Worm (Caenorhabditis elegans): ENCODE measurements around the gene sru-30.

ce11 chrV:9859863-9860262 lies 46.2 kb downstream of the sru-30 start, which contains the start of gene lsy-12:
- TF ChIP-seq him-1 (tag; optimal IDR thresholded peaks at IDR 0.05), result no peak
- no peak for TF ChIP-seq W03F9.2 (tag; optimal IDR thresholded peaks at IDR 0.05)
- no peak for TF ChIP-seq dao-5 (tag; optimal IDR thresholded peaks at IDR 0.05)

Measured in whole organism, L4/young adult.